Fruit fly (Drosophila melanogaster) whole organism, wandering third instar larva: ENCODE results near the gene Mgstl.

Source experiments
- Abd-B ChIP-seq: fragments of >200 bp; optimal IDR thresholded peaks from 2 replicates; lab custom pipeline; 2017; ENCODE audit warnings: missing biosample characterization, missing genetic modification characterization
- CG32264 ChIP-seq: fragments of 200-800 bp; sonication (Bioruptor generic); optimal IDR thresholded peaks from 2 replicates; lab custom pipeline; 2016; ENCODE audit warnings: missing biosample characterization, missing genetic modification characterization
- CG9705 ChIP-seq: fragments of 200-800 bp; sonication (Bioruptor generic); optimal IDR thresholded peaks from 2 replicates; lab custom pipeline; 2018; ENCODE audit warnings: missing biosample characterization, mild to moderate bottlenecking, missing genetic modification characterization
- CrebA ChIP-seq: fragments of 200-800 bp; sonication (Bioruptor generic); optimal IDR thresholded peaks from 2 replicates; lab custom pipeline; 2016; ENCODE audit warnings: missing biosample characterization, mild to moderate bottlenecking, missing genetic modification characterization, borderline replicate concordance
- Dfd ChIP-seq: fragments of >200 bp; optimal IDR thresholded peaks from 2 replicates; lab custom pipeline; 2017; ENCODE audit warnings: missing biosample characterization, missing genetic modification characterization
- Dif ChIP-seq: fragments of 200-275, 200-300 bp; sonication (Bioruptor generic); optimal IDR thresholded peaks from 2 replicates; lab custom pipeline; 2018; ENCODE audit warnings: missing biosample characterization, missing genetic modification characterization; ENCODE audit not compliant: partially characterized antibody
- GATAd ChIP-seq: sonication (Bioruptor generic); optimal IDR thresholded peaks from 2 replicates; lab custom pipeline; 2016; ENCODE audit warnings: missing biosample characterization, missing genetic modification characterization
- HLH106 ChIP-seq: fragments of 200-800 bp; optimal IDR thresholded peaks from 3 replicates; lab custom pipeline; 2019; ENCODE audit warnings: missing biosample characterization, mild to moderate bottlenecking, missing genetic modification characterization, moderate library complexity
- Hnf4 ChIP-seq: fragments of 200-800 bp; sonication (Bioruptor generic); optimal IDR thresholded peaks from 2 replicates; lab custom pipeline; 2016; ENCODE audit warnings: missing biosample characterization, mild to moderate bottlenecking, missing genetic modification characterization
- Hr78 ChIP-seq: fragments of >200 bp; optimal IDR thresholded peaks from 2 replicates; lab custom pipeline; 2017; ENCODE audit warnings: missing biosample characterization, missing genetic modification characterization
- Hr83 ChIP-seq: fragments of 200-300 bp; sonication (Bioruptor generic); optimal IDR thresholded peaks from 2 replicates; lab custom pipeline; 2016; ENCODE audit warnings: missing biosample characterization, mild to moderate bottlenecking, missing genetic modification characterization, moderate library complexity; ENCODE audit not compliant: poor library complexity, severe bottlenecking
- Mio ChIP-seq: sonication (Bioruptor generic); optimal IDR thresholded peaks from 2 replicates; lab custom pipeline; 2016; ENCODE audit warnings: missing biosample characterization, missing genetic modification characterization
- Myc ChIP-seq: fragments of >200 bp; optimal IDR thresholded peaks from 2 replicates; lab custom pipeline; 2017
- N ChIP-seq: fragments of >200 bp; optimal IDR thresholded peaks from 2 replicates; lab custom pipeline; 2018; ENCODE audit warnings: missing biosample characterization, missing external identifiers, missing genetic modification characterization
- OdsH ChIP-seq: fragments of 200-800 bp; sonication (Bioruptor generic); optimal IDR thresholded peaks from 2 replicates; lab custom pipeline; 2016; ENCODE audit warnings: missing biosample characterization, mild to moderate bottlenecking, missing genetic modification characterization
- Rel ChIP-seq, 2 experiments: fragments of 200-800 bp; sonication (Bioruptor generic) in 1 of 2; optimal IDR thresholded peaks; 2 replicates in 1 of 2; 3 replicates in 1 of 2; lab custom pipeline; 2016 to 2019; ENCODE audit warnings: mild to moderate bottlenecking in 2 of 2, missing biosample characterization in 2 of 2, missing genetic modification characterization in 2 of 2, moderate library complexity in 1 of 2
- Vsx2 ChIP-seq: fragments of 200-300, 225-300 bp; sonication (Bioruptor generic); optimal IDR thresholded peaks from 2 replicates; lab custom pipeline; 2018; ENCODE audit warnings: missing biosample characterization, missing genetic modification characterization; ENCODE audit not compliant: partially characterized antibody
- br ChIP-seq: fragments of 200-800 bp; sonication (Bioruptor generic); optimal IDR thresholded peaks from 2 replicates; lab custom pipeline; 2016; ENCODE audit warnings: missing biosample characterization, missing genetic modification characterization
- brk ChIP-seq: fragments of 200-800 bp; sonication (Bioruptor generic); optimal IDR thresholded peaks from 2 replicates; lab custom pipeline; 2016; ENCODE audit warnings: missing biosample characterization, mild to moderate bottlenecking, missing genetic modification characterization
- dl ChIP-seq, 2 experiments: fragments of 175-275, 200-275 bp in 1 of 2; fragments of 200-275 bp in 1 of 2; sonication (Bioruptor generic); optimal IDR thresholded peaks; lab custom pipeline; 2018; ENCODE audit warnings: mild to moderate bottlenecking in 2 of 2, missing biosample characterization in 2 of 2, missing genetic modification characterization in 2 of 2, moderate library complexity in 2 of 2; ENCODE audit not compliant: partially characterized antibody in 2 of 2, insufficient read depth in 1 of 2
- dsf ChIP-seq: sonication (Bioruptor generic); optimal IDR thresholded peaks from 2 replicates; lab custom pipeline; 2016; ENCODE audit warnings: missing biosample characterization, missing genetic modification characterization, borderline replicate concordance
- ey ChIP-seq: fragments of 200-800 bp; sonication (Bioruptor generic); optimal IDR thresholded peaks from 2 replicates; lab custom pipeline; 2016; ENCODE audit warnings: missing biosample characterization, missing genetic modification characterization
- foxo ChIP-seq, 2 experiments: fragments of 200-800 bp; sonication (Bioruptor generic); optimal IDR thresholded peaks; 2 replicates in 1 of 2; 3 replicates in 1 of 2; lab custom pipeline; 2016 to 2017; ENCODE audit warnings: missing biosample characterization in 2 of 2, missing genetic modification characterization in 2 of 2
- fru ChIP-seq: fragments of 200-800 bp; sonication (Bioruptor generic); optimal IDR thresholded peaks from 3 replicates; lab custom pipeline; 2016; ENCODE audit warnings: missing biosample characterization, mild to moderate bottlenecking, missing genetic modification characterization
- h ChIP-seq: fragments of 200-800 bp; sonication (Bioruptor generic); optimal IDR thresholded peaks from 3 replicates; lab custom pipeline; 2016; ENCODE audit warnings: missing biosample characterization, mild to moderate bottlenecking, missing genetic modification characterization
- jim ChIP-seq: fragments of 175-275, 200-325 bp; sonication (Bioruptor generic); optimal IDR thresholded peaks from 2 replicates; lab custom pipeline; 2016; ENCODE audit warnings: missing biosample characterization, mild to moderate bottlenecking, missing genetic modification characterization
- lola ChIP-seq: fragments of >200 bp; optimal IDR thresholded peaks from 2 replicates; lab custom pipeline; 2017; ENCODE audit warnings: missing biosample characterization, missing genetic modification characterization
- pan ChIP-seq: fragments of >200 bp; optimal IDR thresholded peaks from 2 replicates; lab custom pipeline; 2017
- rgr ChIP-seq: fragments of 200-800 bp; sonication (Bioruptor generic); optimal IDR thresholded peaks from 3 replicates; lab custom pipeline; 2016; ENCODE audit warnings: missing biosample characterization, mild to moderate bottlenecking, missing genetic modification characterization
- sage ChIP-seq: fragments of 200-800 bp; sonication (Bioruptor generic); optimal IDR thresholded peaks from 2 replicates; lab custom pipeline; 2016; ENCODE audit warnings: missing biosample characterization, mild to moderate bottlenecking, missing genetic modification characterization
- sv ChIP-seq: fragments of 200-800 bp; sonication (Bioruptor generic); optimal IDR thresholded peaks from 3 replicates; lab custom pipeline; 2016; ENCODE audit warnings: missing biosample characterization, missing genetic modification characterization
- tai ChIP-seq: sonication (Bioruptor generic); optimal IDR thresholded peaks from 2 replicates; lab custom pipeline; 2016; ENCODE audit warnings: missing biosample characterization, missing genetic modification characterization
- usp ChIP-seq: fragments of >200 bp; optimal IDR thresholded peaks from 2 replicates; lab custom pipeline; 2017; ENCODE audit warnings: missing biosample characterization, missing genetic modification characterization
- woc ChIP-seq: sonication (Bioruptor generic); optimal IDR thresholded peaks from 2 replicates; lab custom pipeline; 2016; ENCODE audit warnings: missing biosample characterization, mild to moderate bottlenecking, missing genetic modification characterization

Gene Mgstl

dm6 chrX:21072953-21073352 is 31.0 kb downstream of the Mgstl start (continued):
- TF ChIP-seq Mio (GFP tag; lab: Kevin White, UChicago) = no peak
- no peak for TF ChIP-seq pan
- no peak for TF ChIP-seq Hr78 (GFP tag; lab: Kevin White, UChicago)
- no peak for TF ChIP-seq N

- TF ChIP-seq sage (no peak), ey (GFP tag; lab: Kevin White, UChicago) (peak; percentile 27), h (GFP tag; lab: Kevin White, UChicago) (peak; percentile 7), CrebA (GFP tag; lab: Kevin White, UChicago) (no peak), rgr (GFP tag; lab: Kevin White, UChicago) (peak; percentile 3), woc (GFP tag; lab: Kevin White, UChicago) (peak; percentile 6), Vsx2 (GFP tag; lab: Kevin White, UChicago) (no peak), usp (GFP tag; lab: Kevin White, UChicago) (no peak), Dfd (GFP tag; lab: Kevin White, UChicago) (no peak), br (GFP tag; lab: Kevin White, UChicago) (no peak)
Measured at dm6 chrX:21073641-21074328, 31.9 kb downstream of the Mgstl start.

dm6 chrX:21074329-21074708 is 32.4 kb downstream of the Mgstl start:
- TF ChIP-seq brk (GFP tag; lab: Kevin White, UChicago) = no peak
- no peak for TF ChIP-seq pan
- no peak for TF ChIP-seq Abd-B (GFP tag; lab: Kevin White, UChicago)
- peak; percentile 52 for TF ChIP-seq Hnf4
- TF ChIP-seq Myc (lab: Kevin White, UChicago) = no peak
- peak; percentile 20 for TF ChIP-seq CG32264
- peak; percentile 59 for TF ChIP-seq h (GFP tag; lab: Kevin White, UChicago)
- peak; percentile 62 for TF ChIP-seq rgr (GFP tag; lab: Kevin White, UChicago)
- TF ChIP-seq sv (GFP tag; lab: Kevin White, UChicago) = no peak
- peak; percentile 52 for TF ChIP-seq br (GFP tag; lab: Kevin White, UChicago)
- TF ChIP-seq Rel (GFP tag; optimal IDR thresholded peaks at IDR 0.05; lab: Kevin White, UChicago) = no peak
- TF ChIP-seq Rel (tag; optimal IDR thresholded peaks at IDR 0.05; lab: Kevin White, UChicago) = peak; percentile 12
- TF ChIP-seq foxo (GFP tag; optimal IDR thresholded peaks at IDR 0.05; lab: Kevin White, UChicago) = peak in 1 of 2 experiments; percentile 53
- TF ChIP-seq woc (GFP tag; lab: Kevin White, UChicago) = peak; percentile 5
- TF ChIP-seq OdsH (GFP tag; lab: Kevin White, UChicago) = peak; percentile 51
- TF ChIP-seq HLH106 (tag; lab: Kevin White, UChicago) = peak; percentile 38
- peak; percentile 20 for TF ChIP-seq fru (GFP tag; lab: Kevin White, UChicago)
- peak; percentile 50 for TF ChIP-seq ey (GFP tag; lab: Kevin White, UChicago)
- TF ChIP-seq, all 38 proteins: peak for 12

dm6 chrX:21080335-21080734 is 38.4 kb downstream of the Mgstl start:
- no peak for TF ChIP-seq sv (GFP tag; lab: Kevin White, UChicago)
- no peak for TF ChIP-seq GATAd (GFP tag; lab: Kevin White, UChicago)
- TF ChIP-seq brk (GFP tag; lab: Kevin White, UChicago) = no peak

dm6 chrX:21083246-21083645 is 41.3 kb downstream of the Mgstl start:
- TF ChIP-seq N = peak; percentile 17
- TF ChIP-seq sage = no peak
- TF ChIP-seq lola (GFP tag; lab: Kevin White, UChicago) = no peak

- no peak for TF ChIP-seq CG9705 (GFP tag; lab: Kevin White, UChicago)
- TF ChIP-seq CG32264 = no peak
- no peak for TF ChIP-seq Dif (GFP tag; lab: Kevin White, UChicago)
- no peak for TF ChIP-seq rgr (GFP tag; lab: Kevin White, UChicago)
- TF ChIP-seq foxo (GFP tag; optimal IDR thresholded peaks at IDR 0.05; lab: Kevin White, UChicago) = no peak
- TF ChIP-seq sage = no peak
- no peak for TF ChIP-seq ey (GFP tag; lab: Kevin White, UChicago)
- TF ChIP-seq CrebA (GFP tag; lab: Kevin White, UChicago) = no peak
- TF ChIP-seq Rel (GFP tag; optimal IDR thresholded peaks at IDR 0.05; lab: Kevin White, UChicago) = no peak
- no peak for TF ChIP-seq Rel (tag; optimal IDR thresholded peaks at IDR 0.05; lab: Kevin White, UChicago)
- no peak for TF ChIP-seq Hr78 (GFP tag; lab: Kevin White, UChicago)
- no peak for TF ChIP-seq brk (GFP tag; lab: Kevin White, UChicago)
- TF ChIP-seq dl (GFP tag; optimal IDR thresholded peaks at IDR 0.05; lab: Kevin White, UChicago; ENCODE audit: insufficient read depth in 1 of 2, partially characterized antibody in 2 of 2) = no peak
- TF ChIP-seq br (GFP tag; lab: Kevin White, UChicago) = no peak
- no peak for TF ChIP-seq Hr83
- no peak for TF ChIP-seq jim (GFP tag; lab: Kevin White, UChicago)
- TF ChIP-seq tai (GFP tag; lab: Kevin White, UChicago) = no peak
- no peak for TF ChIP-seq HLH106 (tag; lab: Kevin White, UChicago)
- TF ChIP-seq Abd-B (GFP tag; lab: Kevin White, UChicago) = no peak
- TF ChIP-seq dsf = no peak
- TF ChIP-seq sv (GFP tag; lab: Kevin White, UChicago) = no peak
Measured at dm6 chrX:21093544-21093943, 51.6 kb downstream of the Mgstl start, which contains the start of gene stg1. TSS of gene stg1 (plus strand) at chrX:21093844.
